Fruit fly (Drosophila melanogaster): Measurements from ENCODE around the gene cona.
A peak's percentile ranks its signal among the peaks of the same experiment; 100 is the strongest.

The cona gene

dm6 chr3R:18393436-18393835, 7.8 kb downstream of the cona start (continued):
- TF ChIP-seq CG13424 (tag; optimal IDR thresholded peaks at IDR 0.05) (peak; percentile 61), D19B (GFP tag; optimal IDR thresholded peaks at IDR 0.05) (no peak), CG8944 (GFP tag; optimal IDR thresholded peaks at IDR 0.05) (no peak), CTCF (GFP tag; optimal IDR thresholded peaks at IDR 0.05) (no peak), CG6272 (GFP tag; IDR thresholded peaks at IDR 0.05) (no peak), CG17385 (GFP tag; optimal IDR thresholded peaks at IDR 0.05) (peak; percentile 54), br (optimal IDR thresholded peaks at IDR 0.05) (no peak), Abd-B (GFP tag; optimal IDR thresholded peaks at IDR 0.05) (no peak), tgo (GFP tag; IDR thresholded peaks at IDR 0.05) (peak; percentile 56), nmo (GFP tag; optimal IDR thresholded peaks at IDR 0.05) (peak; percentile 52), CG13296 (GFP tag; optimal IDR thresholded peaks at IDR 0.05) (peak; percentile 22), twi (tag; optimal IDR thresholded peaks at IDR 0.05) (no peak), Mad (GFP tag; optimal IDR thresholded peaks at IDR 0.05) (no peak), CG11695 (GFP tag; IDR thresholded peaks at IDR 0.05) (peak; percentile 54; the same call in 1 of the 3 replicates), HmgD (GFP tag; optimal IDR thresholded peaks at IDR 0.05) (no peak), CG14710 (tag; optimal IDR thresholded peaks at IDR 0.05) (no peak), CG30431 (GFP tag; optimal IDR thresholded peaks at IDR 0.05) (no peak), vvl (GFP tag; IDR thresholded peaks at IDR 0.05) (peak; percentile 63; the same call in 1 of the 2 replicates), ro (GFP tag; IDR thresholded peaks at IDR 0.05) (no peak), CG11504 (tag; optimal IDR thresholded peaks at IDR 0.05) (peak; percentile 34), CoRest (tag; optimal IDR thresholded peaks at IDR 0.05) (peak; percentile 60), her (GFP tag; optimal IDR thresholded peaks at IDR 0.05) (no peak), stc (GFP tag; IDR thresholded peaks at IDR 0.05) (peak; percentile 36; the same call in 1 of the 2 replicates), cas (GFP tag; IDR thresholded peaks at IDR 0.05) (no peak), Trl (optimal IDR thresholded peaks at IDR 0.05) (no peak), Trl (GFP tag; optimal IDR thresholded peaks at IDR 0.05) (no peak), Nf-YC (tag; optimal IDR thresholded peaks at IDR 0.05) (peak; percentile 13), shn (GFP tag; optimal IDR thresholded peaks at IDR 0.05) (no peak), CG1603 (tag; optimal IDR thresholded peaks at IDR 0.05) (no peak), CG7963 (GFP tag; IDR thresholded peaks at IDR 0.05; ENCODE audit: partially characterized antibody) (no peak), CG12219 (GFP tag; optimal IDR thresholded peaks at IDR 0.05) (no peak), CG13894 (tag; optimal IDR thresholded peaks at IDR 0.05) (no peak), p53 (GFP tag; optimal IDR thresholded peaks at IDR 0.05) (no peak), Sry-β (GFP tag; optimal IDR thresholded peaks at IDR 0.05) (no peak), CG6683 (GFP tag; optimal IDR thresholded peaks at IDR 0.05) (peak; percentile 22), zfh2 (GFP tag; optimal IDR thresholded peaks at IDR 0.05) (no peak), CG8924 (tag; optimal IDR thresholded peaks at IDR 0.05) (no peak), luna (GFP tag; optimal IDR thresholded peaks at IDR 0.05) (no peak), rib (GFP tag; IDR thresholded peaks at IDR 0.05) (no peak), dati (GFP tag; IDR thresholded peaks at IDR 0.05) (no peak), onecut (GFP tag; IDR thresholded peaks at IDR 0.05) (no peak), dmrt11E (tag; optimal IDR thresholded peaks at IDR 0.05) (peak; percentile 39), mirr (GFP tag; optimal IDR thresholded peaks at IDR 0.05) (no peak), crp (GFP tag; optimal IDR thresholded peaks at IDR 0.05) (no peak), oc (tag; optimal IDR thresholded peaks at IDR 0.05) (no peak), salm (tag; optimal IDR thresholded peaks at IDR 0.05) (no peak), ato (GFP tag; IDR thresholded peaks at IDR 0.05; ENCODE audit: partially characterized antibody) (no peak), CG1529 (GFP tag; optimal IDR thresholded peaks at IDR 0.05) (no peak), row (GFP tag; IDR thresholded peaks at IDR 0.05) (peak; percentile 79), otp (GFP tag; IDR thresholded peaks at IDR 0.05) (no peak), ap (GFP tag; IDR thresholded peaks at IDR 0.05) (no peak), en (GFP tag; optimal IDR thresholded peaks at IDR 0.05) (no peak), Hmr (GFP tag; optimal IDR thresholded peaks at IDR 0.05) (peak; percentile 54)
